ENCODE assay signal across 2 fruit fly cellular contexts in genomic region chr2L:11281930-11282329, dm6.
TF ChIP-seq lines count a peak whose summit lies in the region.

TSS of gene mre11 (plus strand) at chr2L:11282090.

- TF ChIP-seq CTCF in whole organism, embryonic (GFP tag; optimal IDR thresholded peaks at IDR 0.05; lab: Kevin White, UChicago): no peak

TF ChIP-seq in whole organism, adult, 20 proteins besides CTCF, POLR2A, EP300 and RAD21:
- TF ChIP-seq tj (GFP tag; optimal IDR thresholded peaks at IDR 0.05; lab: Kevin White, UChicago) (no peak), ovo (GFP tag; optimal IDR thresholded peaks at IDR 0.05; lab: Kevin White, UChicago) (no peak), CG5204 (GFP tag; optimal IDR thresholded peaks at IDR 0.05; lab: Kevin White, UChicago) (no peak), kay (GFP tag; lab: Kevin White, UChicago; ENCODE audit: borderline replicate concordance) (peak; percentile 46), Hr96 (GFP tag; optimal IDR thresholded peaks at IDR 0.05; lab: Kevin White, UChicago) (no peak)
TF ChIP-seq in whole organism, adult: peak in this region for 1.

TF ChIP-seq in whole organism, embryonic, 481 proteins besides CTCF, POLR2A, EP300 and RAD21 (continues in another document):
- TF ChIP-seq CG7928 (GFP tag; optimal IDR thresholded peaks at IDR 0.05; lab: Kevin White, UChicago) (no peak), CG1233 (GFP tag; optimal IDR thresholded peaks at IDR 0.05; lab: Kevin White, UChicago) (no peak), inv (GFP tag; IDR thresholded peaks at IDR 0.05; lab: Robert Waterston, UW; ENCODE audit: partially characterized antibody) (peak; percentile 58), Med (GFP tag; lab: Kevin White, UChicago) (no peak), nau (GFP tag; optimal IDR thresholded peaks at IDR 0.05; lab: Kevin White, UChicago) (no peak), CG14710 (tag; optimal IDR thresholded peaks at IDR 0.05; lab: Kevin White, UChicago) (no peak), Xrp1 (GFP tag; IDR thresholded peaks at IDR 0.05; lab: Robert Waterston, UW) (no peak), CG9876 (GFP tag; optimal IDR thresholded peaks at IDR 0.05; lab: Kevin White, UChicago) (no peak), Opbp (GFP tag; IDR thresholded peaks at IDR 0.05; lab: Robert Waterston, UW; ENCODE audit: partially characterized antibody) (peak; percentile 86), Nf-YA (GFP tag; IDR thresholded peaks at IDR 0.05; lab: Robert Waterston, UW) (no peak), D (optimal IDR thresholded peaks at IDR 0.05; lab: Kevin White, UChicago) (no peak), D (GFP tag; optimal IDR thresholded peaks at IDR 0.05; lab: Kevin White, UChicago) (no peak), Lpt (GFP tag; optimal IDR thresholded peaks at IDR 0.05; lab: Kevin White, UChicago) (no peak), CG3726 (GFP tag; IDR thresholded peaks at IDR 0.05; lab: Robert Waterston, UW) (no peak), Gug (GFP tag; IDR thresholded peaks at IDR 0.05; lab: Robert Waterston, UW) (no peak), Ssrp (tag; optimal IDR thresholded peaks at IDR 0.05; lab: Kevin White, UChicago) (no peak), CG13424 (tag; optimal IDR thresholded peaks at IDR 0.05; lab: Kevin White, UChicago) (no peak), Sox100B (GFP tag; optimal IDR thresholded peaks at IDR 0.05; lab: Kevin White, UChicago) (no peak), zfh1 (GFP tag; IDR thresholded peaks at IDR 0.05; lab: Robert Waterston, UW) (no peak), chinmo (GFP tag; IDR thresholded peaks at IDR 0.05; lab: Robert Waterston, UW; ENCODE audit: partially characterized antibody) (peak; percentile 66; the same call in 1 of the 4 replicates), GATAe (GFP tag; conservative IDR thresholded peaks at IDR 0.05; lab: Robert Waterston, UW) (no peak), CG15011 (GFP tag; optimal IDR thresholded peaks at IDR 0.05; lab: Kevin White, UChicago) (no peak), Hand (GFP tag; optimal IDR thresholded peaks at IDR 0.05; lab: Kevin White, UChicago) (no peak), eyg (GFP tag; optimal IDR thresholded peaks at IDR 0.05; lab: Kevin White, UChicago) (no peak), CG2129 (GFP tag; IDR thresholded peaks at IDR 0.05; lab: Robert Waterston, UW; ENCODE audit: partially characterized antibody) (peak; percentile 42), CG4617 (GFP tag; optimal IDR thresholded peaks at IDR 0.05; lab: Kevin White, UChicago; ENCODE audit: borderline replicate concordance) (peak; percentile 22), abd-A (tag; optimal IDR thresholded peaks at IDR 0.05; lab: Kevin White, UChicago) (no peak), NC2α (GFP tag; optimal IDR thresholded peaks at IDR 0.05; lab: Kevin White, UChicago) (no peak), pita (GFP tag; optimal IDR thresholded peaks at IDR 0.05; lab: Kevin White, UChicago) (no peak), unpg (GFP tag; optimal IDR thresholded peaks at IDR 0.05; lab: Kevin White, UChicago) (no peak), emc (GFP tag; optimal IDR thresholded peaks at IDR 0.05; lab: Kevin White, UChicago) (no peak), CG5180 (GFP tag; optimal IDR thresholded peaks at IDR 0.05; lab: Kevin White, UChicago) (no peak), CG12942 (GFP tag; optimal IDR thresholded peaks at IDR 0.05; lab: Kevin White, UChicago) (no peak), phol (tag; optimal IDR thresholded peaks at IDR 0.05; lab: Kevin White, UChicago) (peak; percentile 12), gce (GFP tag; IDR thresholded peaks at IDR 0.05; lab: Robert Waterston, UW) (no peak), hbn (GFP tag; IDR thresholded peaks at IDR 0.05; lab: Robert Waterston, UW; ENCODE audit: partially characterized antibody) (peak; percentile 84), usp (GFP tag; optimal IDR thresholded peaks at IDR 0.05; lab: Kevin White, UChicago) (no peak), crp (GFP tag; optimal IDR thresholded peaks at IDR 0.05; lab: Kevin White, UChicago) (no peak), slp2 (GFP tag; optimal IDR thresholded peaks at IDR 0.05; lab: Kevin White, UChicago) (no peak), ssp (GFP tag; IDR thresholded peaks at IDR 0.05; lab: Robert Waterston, UW) (no peak), CG17912 (GFP tag; optimal IDR thresholded peaks at IDR 0.05; lab: Kevin White, UChicago) (no peak), CG11247 (GFP tag; IDR thresholded peaks at IDR 0.05; lab: Robert Waterston, UW) (no peak), Usf (GFP tag; optimal IDR thresholded peaks at IDR 0.05; lab: Kevin White, UChicago) (no peak), pfk (GFP tag; optimal IDR thresholded peaks at IDR 0.05; lab: Kevin White, UChicago) (no peak), CG31388 (GFP tag; optimal IDR thresholded peaks at IDR 0.05; lab: Kevin White, UChicago) (no peak), HLH54F (GFP tag; optimal IDR thresholded peaks at IDR 0.05; lab: Kevin White, UChicago) (no peak), CG1603 (tag; optimal IDR thresholded peaks at IDR 0.05; lab: Kevin White, UChicago) (peak; percentile 17), Deaf1 (tag; optimal IDR thresholded peaks at IDR 0.05; lab: Kevin White, UChicago) (no peak), Jarid2 (GFP tag; optimal IDR thresholded peaks at IDR 0.05; lab: Kevin White, UChicago) (no peak), Fer2 (tag; optimal IDR thresholded peaks at IDR 0.05; lab: Kevin White, UChicago) (no peak), CG8089 (GFP tag; optimal IDR thresholded peaks at IDR 0.05; lab: Kevin White, UChicago) (no peak), CG4730 (GFP tag; IDR thresholded peaks at IDR 0.05; lab: Robert Waterston, UW) (no peak), CG2875 (GFP tag; optimal IDR thresholded peaks at IDR 0.05; lab: Kevin White, UChicago) (no peak), stc (GFP tag; IDR thresholded peaks at IDR 0.05; lab: Robert Waterston, UW) (no peak), Antp (GFP tag; optimal IDR thresholded peaks at IDR 0.05; lab: Kevin White, UChicago) (no peak), eve (GFP tag; optimal IDR thresholded peaks at IDR 0.05; lab: Kevin White, UChicago) (no peak), CG4404 (GFP tag; IDR thresholded peaks at IDR 0.05; lab: Robert Waterston, UW) (no peak), Max (GFP tag; optimal IDR thresholded peaks at IDR 0.05; lab: Kevin White, UChicago) (no peak), Lhr (GFP tag; optimal IDR thresholded peaks at IDR 0.05; lab: Kevin White, UChicago) (no peak), da (GFP tag; optimal IDR thresholded peaks at IDR 0.05; lab: Kevin White, UChicago) (no peak), HLH4C (GFP tag; IDR thresholded peaks at IDR 0.05; lab: Robert Waterston, UW; ENCODE audit: partially characterized antibody) (peak; percentile 95), Dfd (GFP tag; optimal IDR thresholded peaks at IDR 0.05; lab: Kevin White, UChicago) (no peak), CG18619 (GFP tag; optimal IDR thresholded peaks at IDR 0.05; lab: Kevin White, UChicago) (no peak), sob (GFP tag; IDR thresholded peaks at IDR 0.05; lab: Robert Waterston, UW) (no peak), ems (GFP tag; optimal IDR thresholded peaks at IDR 0.05; lab: Kevin White, UChicago) (no peak), CG2120 (GFP tag; optimal IDR thresholded peaks at IDR 0.05; lab: Kevin White, UChicago) (no peak), Dref (GFP tag; IDR thresholded peaks at IDR 0.05; lab: Robert Waterston, UW) (peak; percentile 79), CG17359 (tag; optimal IDR thresholded peaks at IDR 0.05; lab: Kevin White, UChicago) (no peak), CG10267 (tag; optimal IDR thresholded peaks at IDR 0.05; lab: Kevin White, UChicago) (peak; percentile 43), CG7963 (GFP tag; IDR thresholded peaks at IDR 0.05; lab: Robert Waterston, UW; ENCODE audit: partially characterized antibody) (peak; percentile 89), CHES-1-like (GFP tag; optimal IDR thresholded peaks at IDR 0.05; lab: Kevin White, UChicago) (no peak), Hmx (GFP tag; optimal IDR thresholded peaks at IDR 0.05; lab: Kevin White, UChicago) (no peak), CG10543 (GFP tag; optimal IDR thresholded peaks at IDR 0.05; lab: Kevin White, UChicago) (no peak), Dad (GFP tag; optimal IDR thresholded peaks at IDR 0.05; lab: Kevin White, UChicago) (no peak), CG12104 (GFP tag; optimal IDR thresholded peaks at IDR 0.05; lab: Kevin White, UChicago) (no peak), Doc2 (GFP tag; IDR thresholded peaks at IDR 0.05; lab: Robert Waterston, UW) (no peak), CG17186 (GFP tag; optimal IDR thresholded peaks at IDR 0.05; lab: Kevin White, UChicago) (no peak), amos (GFP tag; IDR thresholded peaks at IDR 0.05; lab: Robert Waterston, UW; ENCODE audit: partially characterized antibody) (peak; percentile 80), ara (GFP tag; IDR thresholded peaks at IDR 0.05; lab: Robert Waterston, UW) (no peak), disco-r (GFP tag; optimal IDR thresholded peaks at IDR 0.05; lab: Kevin White, UChicago) (no peak), jigr1 (GFP tag; IDR thresholded peaks at IDR 0.05; lab: Robert Waterston, UW) (no peak), Poxn (GFP tag; IDR thresholded peaks at IDR 0.05; lab: Robert Waterston, UW) (no peak), Bgb (GFP tag; IDR thresholded peaks at IDR 0.05; lab: Robert Waterston, UW; ENCODE audit: partially characterized antibody) (peak; percentile 84), CG18764 (GFP tag; optimal IDR thresholded peaks at IDR 0.05; lab: Kevin White, UChicago) (no peak), Sox102F (GFP tag; optimal IDR thresholded peaks at IDR 0.05; lab: Kevin White, UChicago) (no peak), Hsf (GFP tag; optimal IDR thresholded peaks at IDR 0.05; lab: Kevin White, UChicago) (no peak), CG11085 (GFP tag; IDR thresholded peaks at IDR 0.05; lab: Robert Waterston, UW) (no peak), zen2 (GFP tag; IDR thresholded peaks at IDR 0.05; lab: Robert Waterston, UW; ENCODE audit: partially characterized antibody) (peak; percentile 96), MESR4 (GFP tag; optimal IDR thresholded peaks at IDR 0.05; lab: Kevin White, UChicago) (peak; percentile 71), CG9797 (GFP tag; optimal IDR thresholded peaks at IDR 0.05; lab: Kevin White, UChicago) (no peak)

Comparison
In these comparisons a context has a peak if more than half of its experiments do, and no peak if none do; other contexts are left out.
1. Of the 1 proteins assayed by ChIP-seq in both whole organism, embryonic and whole organism, adult: peak only in whole organism, embryonic: none; only in whole organism, adult: kay; in both: none; in neither: 0.